Fruit fly (Drosophila melanogaster) Kc167 (cell line): ENCODE results near the gene TwdlY.

Experiments used
- Myc ChIP-seq: fragments of >200 bp; optimal IDR thresholded peaks from 2 replicates; lab custom pipeline; 2017; ENCODE audit warnings: missing external identifiers
- Sin3A ChIP-seq: fragments of >200 bp; optimal IDR thresholded peaks from 2 replicates; lab custom pipeline; 2018; ENCODE audit warnings: missing external identifiers
- h ChIP-seq: fragments of >200 bp; optimal IDR thresholded peaks from 3 replicates; lab custom pipeline; 2018; ENCODE audit warnings: missing external identifiers
- insv ChIP-seq: fragments of >200 bp; optimal IDR thresholded peaks from 3 replicates; lab custom pipeline; 2018; ENCODE audit warnings: missing external identifiers
- psq ChIP-seq: fragments of >200 bp; optimal IDR thresholded peaks from 2 replicates; lab custom pipeline; 2017; ENCODE audit warnings: missing external identifiers
- ttk ChIP-seq: sonication (Bioruptor generic); optimal IDR thresholded peaks from 2 replicates; lab custom pipeline; 2017; ENCODE audit warnings: missing external identifiers

The TwdlY gene

dm6 chrX:16751579-16752156 lies 16.9 kb downstream of the TwdlY start, which contains the start of gene goe:
Gene goe, minus strand, starts transcription at chrX:16751910.
- TF ChIP-seq h = no peak
- no peak for TF ChIP-seq insv (lab: Kevin White, UChicago)
- no peak for TF ChIP-seq psq (lab: Kevin White, UChicago)
- TF ChIP-seq Sin3A (lab: Kevin White, UChicago) = no peak
- no peak for TF ChIP-seq ttk
- TF ChIP-seq Myc (lab: Kevin White, UChicago) = no peak

dm6 chrX:16753066-16753465 lies 18.3 kb downstream of the TwdlY start:
- TF ChIP-seq Myc (lab: Kevin White, UChicago) = no peak

- TF ChIP-seq insv (lab: Kevin White, UChicago) (no peak), Myc (lab: Kevin White, UChicago) (no peak), Sin3A (lab: Kevin White, UChicago) (no peak), psq (lab: Kevin White, UChicago) (no peak), h (no peak), ttk (no peak)
Observed at dm6 chrX:16757645-16758044, 22.9 kb downstream of the TwdlY start.

- no peak for TF ChIP-seq Myc (lab: Kevin White, UChicago)
- no peak for TF ChIP-seq insv (lab: Kevin White, UChicago)
- TF ChIP-seq Sin3A (lab: Kevin White, UChicago) = no peak
- TF ChIP-seq ttk = no peak
- TF ChIP-seq h = no peak
- no peak for TF ChIP-seq psq (lab: Kevin White, UChicago)
Observed at dm6 chrX:16760542-16760941, 25.8 kb downstream of the TwdlY start.

- no peak for TF ChIP-seq Myc (lab: Kevin White, UChicago)
- TF ChIP-seq psq (lab: Kevin White, UChicago) = no peak
- TF ChIP-seq h = no peak
- no peak for TF ChIP-seq Sin3A (lab: Kevin White, UChicago)
- TF ChIP-seq insv (lab: Kevin White, UChicago) = no peak
- no peak for TF ChIP-seq ttk
Observed at dm6 chrX:16761531-16761930, 26.8 kb downstream of the TwdlY start.

dm6 chrX:16764955-16765354 lies 30.2 kb downstream of the TwdlY start:
- TF ChIP-seq psq (lab: Kevin White, UChicago) (no peak), insv (lab: Kevin White, UChicago) (no peak), ttk (no peak), Myc (lab: Kevin White, UChicago) (no peak), h (no peak), Sin3A (lab: Kevin White, UChicago) (no peak)

dm6 chrX:16765809-16766208 lies 31.1 kb downstream of the TwdlY start:
- TF ChIP-seq ttk = no peak

- TF ChIP-seq ttk = no peak
- TF ChIP-seq Sin3A (lab: Kevin White, UChicago) = no peak
- TF ChIP-seq Myc (lab: Kevin White, UChicago) = no peak
Observed at dm6 chrX:16766868-16767431, 32.2 kb downstream of the TwdlY start.

dm6 chrX:16768770-16769169 lies 34.0 kb downstream of the TwdlY start:
- TF ChIP-seq Sin3A (lab: Kevin White, UChicago) (no peak), h (no peak), psq (lab: Kevin White, UChicago) (no peak), insv (lab: Kevin White, UChicago) (no peak), ttk (no peak), Myc (lab: Kevin White, UChicago) (no peak)

- TF ChIP-seq Myc (lab: Kevin White, UChicago) (no peak), insv (lab: Kevin White, UChicago) (no peak), psq (lab: Kevin White, UChicago) (no peak), h (no peak), Sin3A (lab: Kevin White, UChicago) (no peak), ttk (no peak)
Observed at dm6 chrX:16772882-16773827, 38.4 kb downstream of the TwdlY start.

- TF ChIP-seq Sin3A (lab: Kevin White, UChicago) (no peak), Myc (lab: Kevin White, UChicago) (no peak), ttk (no peak), h (no peak), psq (lab: Kevin White, UChicago) (no peak), insv (lab: Kevin White, UChicago) (no peak)
Observed at dm6 chrX:16774201-16775061, 39.7 kb downstream of the TwdlY start.

dm6 chrX:16775083-16775482 lies 40.3 kb downstream of the TwdlY start:
- no peak for TF ChIP-seq insv (lab: Kevin White, UChicago)
